Fruit fly (Drosophila melanogaster): Measurements from ENCODE around the gene Arglu1.

Gene Arglu1

dm6 chr2L:9915011-9915850 is 22.7 kb downstream of the Arglu1 start, which contains the start of gene yip2 (continued):
- TF ChIP-seq CG17802 (tag; optimal IDR thresholded peaks at IDR 0.05) (no peak), CG2889 (GFP tag; IDR thresholded peaks at IDR 0.05) (0 out of 3 replicates have a peak, but pooled peaks have one; percentile 25), jigr1 (GFP tag; IDR thresholded peaks at IDR 0.05) (no peak), Rx (GFP tag; IDR thresholded peaks at IDR 0.05) (no peak), CG7357 (GFP tag; IDR thresholded peaks at IDR 0.05) (no peak), Hmx (GFP tag; optimal IDR thresholded peaks at IDR 0.05) (peak; percentile 26), Atf6 (GFP tag; IDR thresholded peaks at IDR 0.05) (peak; percentile 78), CG2116 (GFP tag; optimal IDR thresholded peaks at IDR 0.05) (peak; percentile 21), Nf-YC (tag; optimal IDR thresholded peaks at IDR 0.05) (peak; percentile 67), stc (GFP tag; IDR thresholded peaks at IDR 0.05) (peak; percentile 64), Ets65A (GFP tag) (peak; percentile 26), ato (GFP tag; IDR thresholded peaks at IDR 0.05; ENCODE audit: partially characterized antibody) (no peak), CG11093 (GFP tag; IDR thresholded peaks at IDR 0.05) (no peak), CG12942 (GFP tag; optimal IDR thresholded peaks at IDR 0.05) (peak; percentile 34), Trl (optimal IDR thresholded peaks at IDR 0.05) (peak in 1 of 2 experiments; percentile 18), Trl (GFP tag; optimal IDR thresholded peaks at IDR 0.05) (peak; percentile 59), Nf-YA (GFP tag; IDR thresholded peaks at IDR 0.05) (peak; percentile 51; the same call in 1 of the 2 replicates), ro (GFP tag; IDR thresholded peaks at IDR 0.05) (no peak), CG10267 (tag; optimal IDR thresholded peaks at IDR 0.05) (peak; percentile 36), Dp (GFP tag; optimal IDR thresholded peaks at IDR 0.05) (no peak), CG6813 (GFP tag; optimal IDR thresholded peaks at IDR 0.05) (peak; percentile 60), jumu (GFP tag; optimal IDR thresholded peaks at IDR 0.05) (peak; percentile 56), CG11695 (GFP tag; IDR thresholded peaks at IDR 0.05) (peak; percentile 63), CG32767 (GFP tag; IDR thresholded peaks at IDR 0.05) (0 out of 2 replicates have a peak, but pooled peaks have one; percentile 29), CG10543 (GFP tag; optimal IDR thresholded peaks at IDR 0.05) (peak; percentile 59), oc (tag; optimal IDR thresholded peaks at IDR 0.05) (peak; percentile 40), Ssrp (tag; optimal IDR thresholded peaks at IDR 0.05) (peak; percentile 29), CG8290 (GFP tag; optimal IDR thresholded peaks at IDR 0.05) (no peak), CG8290 (tag; optimal IDR thresholded peaks at IDR 0.05) (peak in 1 of 2 experiments; percentile 86), trh (GFP tag; optimal IDR thresholded peaks at IDR 0.05) (no peak), CG2129 (GFP tag; IDR thresholded peaks at IDR 0.05; ENCODE audit: partially characterized antibody) (no peak), CG17829 (tag; optimal IDR thresholded peaks at IDR 0.05) (peak; percentile 23), chinmo (GFP tag; IDR thresholded peaks at IDR 0.05; ENCODE audit: partially characterized antibody) (peak; percentile 94), slbo (GFP tag; IDR thresholded peaks at IDR 0.05) (peak; percentile 75), lbe (GFP tag; optimal IDR thresholded peaks at IDR 0.05) (peak; percentile 75), Mrtf (GFP tag; IDR thresholded peaks at IDR 0.05) (no peak), knrl (GFP tag; IDR thresholded peaks at IDR 0.05; ENCODE audit: partially characterized antibody) (no peak), Doc3 (GFP tag; IDR thresholded peaks at IDR 0.05; ENCODE audit: partially characterized antibody) (no peak), CG32772 (GFP tag; IDR thresholded peaks at IDR 0.05) (no peak), Scr (GFP tag; IDR thresholded peaks at IDR 0.05; ENCODE audit: partially characterized antibody) (no peak), mirr (GFP tag; optimal IDR thresholded peaks at IDR 0.05) (peak; percentile 87), sc (optimal IDR thresholded peaks at IDR 0.05) (no peak), sc (GFP tag; optimal IDR thresholded peaks at IDR 0.05) (no peak), CG12219 (GFP tag; optimal IDR thresholded peaks at IDR 0.05) (peak; percentile 57), Adf1 (GFP tag; IDR thresholded peaks at IDR 0.05) (peak; percentile 38; the same call in 1 of the 2 replicates), Gsc (GFP tag; IDR thresholded peaks at IDR 0.05) (no peak), dati (GFP tag; IDR thresholded peaks at IDR 0.05) (peak; percentile 40; the same call in 1 of the 2 replicates), NfI (GFP tag; optimal IDR thresholded peaks at IDR 0.05) (peak; percentile 58), rib (GFP tag; IDR thresholded peaks at IDR 0.05) (peak; percentile 68; the same call in 1 of the 2 replicates), CG7839 (tag; optimal IDR thresholded peaks at IDR 0.05) (peak; percentile 55)
